Worm (Caenorhabditis elegans): ENCODE data around the gene C06E1.11.

DNA sequence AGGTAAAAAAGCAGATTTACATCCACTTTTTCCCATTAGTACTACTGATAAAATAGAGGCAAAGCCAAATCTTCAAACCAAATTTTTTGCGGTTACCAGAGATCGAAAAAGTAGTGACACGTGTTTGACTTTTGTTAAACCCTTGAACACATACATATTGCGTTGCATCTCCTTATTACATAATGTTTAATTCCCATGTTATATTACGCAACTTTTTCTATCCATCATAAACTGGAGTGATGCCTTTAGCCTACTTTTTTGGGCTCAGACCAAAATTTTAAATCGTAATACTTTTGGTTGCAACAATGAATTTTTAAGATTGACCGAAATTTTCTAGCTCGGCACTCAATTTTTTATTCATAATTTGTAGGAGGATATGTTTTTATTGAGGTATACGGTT, 5.5 kb upstream of the C06E1.11 start:
- no peak for TF ChIP-seq flt-1 (GFP tag; IDR thresholded peaks at IDR 0.05)
- no peak for TF ChIP-seq T22C8.4 (GFP tag; IDR thresholded peaks at IDR 0.05)

Measured in whole organism, midembryonic.